Worm (Caenorhabditis elegans) whole organism, L2 larva: ENCODE results near the gene scl-11.
A peak's percentile ranks its signal among the peaks of the same experiment; 100 is the strongest.

Experiments used
- C34F6.9 ChIP-seq: fragments of 150-350 bp; optimal IDR thresholded peaks from 2 replicates; lab custom pipeline; 2014; ENCODE audit warnings: missing biosample characterization, missing genetic modification characterization
- F13H6.1 ChIP-seq: sonication (generic microtip); optimal IDR thresholded peaks from 2 replicates; lab custom pipeline; 2016; ENCODE audit warnings: missing genetic modification characterization, missing compliant biosample characterization
- ZK546.5 ChIP-seq: sonication (generic microtip); optimal IDR thresholded peaks from 2 replicates; lab custom pipeline; 2017; ENCODE audit warnings: missing biosample characterization, missing genetic modification characterization
- aly-2 ChIP-seq: fragments of 150-350 bp; optimal IDR thresholded peaks from 2 replicates; lab custom pipeline; 2014; ENCODE audit warnings: missing biosample characterization, missing genetic modification characterization
- ama-1 ChIP-seq: fragments of 150-350 bp; optimal IDR thresholded peaks from 2 replicates; lab custom pipeline; 2018; ENCODE audit warnings: inconsistent platforms
- ceh-16 ChIP-seq: fragments of 150-350 bp; optimal IDR thresholded peaks from 2 replicates; lab custom pipeline; 2014; ENCODE audit warnings: missing biosample characterization, missing genetic modification characterization
- ceh-82 ChIP-seq: fragments of 150-350 bp; optimal IDR thresholded peaks from 2 replicates; lab custom pipeline; 2014; ENCODE audit warnings: missing biosample characterization, missing genetic modification characterization
- crh-2 ChIP-seq: sonication (generic microtip); optimal IDR thresholded peaks from 2 replicates; lab custom pipeline; 2017; ENCODE audit warnings: missing biosample characterization, missing genetic modification characterization
- dmd-4 ChIP-seq: sonication (generic microtip); optimal IDR thresholded peaks from 2 replicates; lab custom pipeline; 2017; ENCODE audit warnings: missing biosample characterization, missing genetic modification characterization
- egl-27 ChIP-seq: sonication (generic microtip); optimal IDR thresholded peaks from 3 replicates; lab custom pipeline; 2017; ENCODE audit warnings: missing biosample characterization, missing genetic modification reagents, missing genetic modification characterization
- elt-1 ChIP-seq: fragments of 150-350 bp; optimal IDR thresholded peaks from 2 replicates; lab custom pipeline; 2014; ENCODE audit warnings: missing biosample characterization, missing genetic modification characterization
- elt-3 ChIP-seq: sonication (generic microtip); optimal IDR thresholded peaks from 2 replicates; lab custom pipeline; 2017; ENCODE audit warnings: missing biosample characterization, missing genetic modification characterization
- fos-1 ChIP-seq: fragments of 150-350 bp; optimal IDR thresholded peaks from 2 replicates; lab custom pipeline; 2014; ENCODE audit warnings: missing biosample characterization, missing genetic modification characterization
- lin-11 ChIP-seq: fragments of 150-350 bp; sonication (generic microtip); optimal IDR thresholded peaks from 2 replicates; lab custom pipeline; 2014; ENCODE audit warnings: missing biosample characterization, missing genetic modification characterization, inconsistent platforms, mixed read lengths
- lsy-2 ChIP-seq, 2 experiments: fragments of 150-350 bp in 1 of 2; sonication (generic microtip) in 1 of 2; optimal IDR thresholded peaks; 2 replicates each; lab custom pipeline; 2014 to 2017; ENCODE audit warnings: missing biosample characterization in 2 of 2, missing genetic modification characterization in 2 of 2
- mab-5 ChIP-seq: fragments of 150-350 bp; optimal IDR thresholded peaks from 2 replicates; lab custom pipeline; 2014; ENCODE audit warnings: missing biosample characterization, missing genetic modification characterization
- mdl-1 ChIP-seq, 2 experiments: fragments of 150-350 bp in 1 of 2; sonication (generic microtip) in 1 of 2; optimal IDR thresholded peaks; 2 replicates each; lab custom pipeline; 2017; ENCODE audit warnings: missing biosample characterization in 2 of 2, missing genetic modification characterization in 2 of 2
- nhr-11 ChIP-seq: fragments of 150-350 bp; optimal IDR thresholded peaks from 2 replicates; lab custom pipeline; 2014; ENCODE audit warnings: missing biosample characterization, missing genetic modification characterization
- nhr-12 ChIP-seq: fragments of 150-350 bp; optimal IDR thresholded peaks from 2 replicates; lab custom pipeline; 2014; ENCODE audit warnings: missing biosample characterization, missing genetic modification characterization
- nhr-129 ChIP-seq: fragments of 150-350 bp; optimal IDR thresholded peaks from 2 replicates; lab custom pipeline; 2014; ENCODE audit warnings: missing biosample characterization, missing genetic modification characterization
- nhr-25 ChIP-seq: fragments of 150-350 bp; sonication (generic microtip); optimal IDR thresholded peaks from 3 replicates; lab custom pipeline; 2014; ENCODE audit warnings: missing biosample characterization, missing genetic modification characterization
- nhr-6 ChIP-seq: fragments of 150-350 bp; optimal IDR thresholded peaks from 2 replicates; lab custom pipeline; 2014; ENCODE audit warnings: missing biosample characterization, missing genetic modification characterization
- peb-1 ChIP-seq: fragments of 150-350 bp; optimal IDR thresholded peaks from 2 replicates; lab custom pipeline; 2014; ENCODE audit warnings: missing biosample characterization, missing genetic modification characterization
- sem-4 ChIP-seq: fragments of 150-350 bp; optimal IDR thresholded peaks from 2 replicates; lab custom pipeline; 2014; ENCODE audit warnings: missing biosample characterization, missing genetic modification reagents, missing genetic modification characterization
- skn-1 ChIP-seq: sonication (generic microtip); optimal IDR thresholded peaks from 2 replicates; lab custom pipeline; 2017; ENCODE audit warnings: missing biosample characterization, missing genetic modification characterization
- sma-3 ChIP-seq: sonication (generic microtip); optimal IDR thresholded peaks from 2 replicates; lab custom pipeline; 2016; ENCODE audit warnings: missing genetic modification reagents, missing genetic modification characterization, missing compliant biosample characterization
- sma-9 ChIP-seq, 2 experiments: fragments of 150-350 bp in 1 of 2; sonication (generic microtip) in 1 of 2; optimal IDR thresholded peaks; 2 replicates each; lab custom pipeline; 2014 to 2016; ENCODE audit warnings: missing genetic modification characterization in 2 of 2, mild to moderate bottlenecking in 1 of 2, missing biosample characterization in 1 of 2, missing compliant biosample characterization in 1 of 2, missing genetic modification reagents in 1 of 2, moderate library complexity in 1 of 2
- snpc-4 ChIP-seq: fragments of 150-350 bp; optimal IDR thresholded peaks from 2 replicates; lab custom pipeline; 2014; ENCODE audit warnings: missing biosample characterization, missing genetic modification characterization
- unc-39 ChIP-seq: fragments of 150-350 bp; optimal IDR thresholded peaks from 2 replicates; lab custom pipeline; 2014; ENCODE audit warnings: missing biosample characterization, missing genetic modification characterization
- unc-55 ChIP-seq: fragments of 150-350 bp; sonication (generic microtip); optimal IDR thresholded peaks from 3 replicates; lab custom pipeline; 2014; ENCODE audit warnings: missing biosample characterization, missing genetic modification reagents, missing genetic modification characterization
- unc-62 ChIP-seq: fragments of 150-350 bp; optimal IDR thresholded peaks from 2 replicates; lab custom pipeline; 2014; ENCODE audit warnings: missing biosample characterization, missing genetic modification reagents, missing genetic modification characterization
- ztf-1 ChIP-seq: fragments of 200-800 bp; sonication (Bioruptor generic); conservative IDR thresholded peaks from 2 replicates; pipeline ENCODE4 v1.3.6; 2022; ENCODE audit warnings: missing genetic modification characterization, missing compliant biosample characterization
- ztf-4 ChIP-seq: fragments of 150-350 bp; optimal IDR thresholded peaks from 2 replicates; lab custom pipeline; 2014; ENCODE audit warnings: missing biosample characterization, missing genetic modification characterization

Gene scl-11

DNA sequence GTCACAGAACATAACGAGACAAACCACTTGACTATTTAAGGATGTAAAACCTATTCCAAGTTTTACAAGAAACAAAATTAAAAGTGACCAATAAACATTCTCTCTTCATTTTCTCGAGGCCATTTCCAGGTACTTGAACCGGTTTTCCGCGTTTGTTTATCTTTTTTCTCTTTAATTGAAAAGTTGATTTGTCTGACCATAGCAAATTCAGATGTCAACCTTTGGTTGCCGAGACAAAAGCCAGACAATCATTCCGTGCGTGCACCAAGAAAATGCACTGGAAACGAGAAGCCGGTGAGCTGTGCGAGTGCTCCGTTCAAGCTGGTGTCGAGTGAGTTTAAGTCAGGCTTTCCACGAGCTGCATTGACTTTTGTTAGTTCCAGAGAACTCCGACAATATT, 30.9 kb downstream of the scl-11 start:
- TF ChIP-seq nhr-129 (peak; percentile 38), egl-27 (tag; lab: Kevin White, UChicago) (no peak), unc-55 (GFP tag; lab: Kevin White, UChicago) (no peak), ztf-4 (tag; lab: Kevin White, UChicago) (no peak), nhr-12 (tag; lab: Kevin White, UChicago) (no peak), ceh-82 (tag; lab: Kevin White, UChicago) (no peak), sem-4 (peak; percentile 10), ztf-1 (GFP tag; lab: Robert Waterston, UW) (no peak), nhr-25 (peak; percentile 19), lin-11 (tag; lab: Kevin White, UChicago) (no peak), sma-3 (GFP tag; lab: Kevin White, UChicago) (no peak), ZK546.5 (tag; lab: Kevin White, UChicago) (no peak), snpc-4 (no peak), elt-3 (no peak)

DNA sequence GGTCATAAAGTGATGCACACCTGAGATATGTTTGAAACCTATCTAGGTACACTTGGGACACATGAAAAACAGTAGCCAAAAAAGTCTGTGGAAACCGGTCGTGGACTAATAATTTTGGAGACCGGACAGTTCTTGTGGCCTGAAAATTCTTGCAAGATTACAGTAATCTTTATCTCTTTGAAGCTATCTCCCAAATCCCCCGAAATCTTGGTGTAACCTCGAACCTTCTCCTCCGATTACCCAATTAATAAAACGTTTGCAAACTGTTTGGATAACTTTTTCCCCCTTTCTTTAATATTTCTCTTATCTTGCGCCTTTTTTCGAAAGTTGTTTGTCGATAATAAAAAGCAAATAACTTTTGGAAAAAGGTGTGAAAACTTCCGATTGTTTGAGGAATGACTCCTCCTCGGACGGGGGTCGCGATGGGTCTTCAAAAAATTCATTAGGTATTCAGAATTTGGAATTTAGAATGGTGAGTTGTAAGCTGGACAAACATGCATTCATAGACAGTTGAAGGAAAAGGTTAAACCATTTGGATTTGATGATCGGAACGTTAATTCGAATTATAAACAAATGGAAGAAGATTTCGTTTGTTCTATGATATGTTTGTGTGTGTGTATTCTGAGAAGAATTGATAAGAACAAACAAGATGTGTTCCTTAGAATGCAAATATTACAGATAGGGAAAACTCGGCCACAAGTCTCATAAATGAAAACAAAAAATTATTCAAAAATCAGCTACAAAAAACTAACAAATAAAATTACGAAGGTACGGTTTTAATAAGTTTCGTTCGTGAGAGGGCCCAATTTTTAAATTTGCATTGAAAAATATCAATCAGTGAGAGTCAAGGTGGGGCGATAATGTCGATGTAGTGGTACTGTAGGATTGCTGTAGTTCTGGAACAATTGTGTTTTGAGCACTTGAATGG, 31.9 kb downstream of the scl-11 start:
- peak; percentile 17 for TF ChIP-seq F13H6.1 (tag; lab: Kevin White, UChicago)
- no peak for TF ChIP-seq ceh-16 (tag; lab: Kevin White, UChicago)
- TF ChIP-seq ama-1, result peak; percentile 22
- peak; percentile 66 for TF ChIP-seq sma-3 (GFP tag; lab: Kevin White, UChicago)
- peak; percentile 92 for TF ChIP-seq nhr-25
- no peak for TF ChIP-seq ceh-82 (tag; lab: Kevin White, UChicago)
- TF ChIP-seq nhr-11 (tag; lab: Kevin White, UChicago), result no peak
- no peak for TF ChIP-seq aly-2
- no peak for TF ChIP-seq dmd-4
- no peak for TF ChIP-seq lsy-2 (tag; optimal IDR thresholded peaks at IDR 0.05; lab: Kevin White, UChicago)
- peak; percentile 77 for TF ChIP-seq ztf-4 (tag; lab: Kevin White, UChicago)
- peak; percentile 12 for TF ChIP-seq nhr-6

DNA sequence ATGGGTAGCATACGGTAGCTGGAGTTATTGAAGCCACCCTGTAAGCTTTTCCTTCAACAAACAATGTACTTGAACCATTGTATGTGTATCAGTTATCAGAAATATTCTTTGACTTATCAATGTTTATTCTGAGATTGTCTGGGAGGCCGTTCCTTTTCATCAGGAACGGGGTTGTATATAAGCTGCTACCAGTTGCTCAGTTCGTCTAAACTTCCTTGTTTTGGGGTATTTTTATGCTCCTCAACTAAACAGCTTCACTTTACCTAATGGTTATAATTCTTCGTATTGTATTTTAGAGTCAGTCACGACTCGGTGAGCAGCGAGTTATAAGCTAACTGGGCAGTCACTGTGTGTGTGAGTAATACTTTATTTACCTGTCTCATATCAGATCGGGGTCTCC, 34.5 kb downstream of the scl-11 start:
- TF ChIP-seq mab-5, result no peak

DNA sequence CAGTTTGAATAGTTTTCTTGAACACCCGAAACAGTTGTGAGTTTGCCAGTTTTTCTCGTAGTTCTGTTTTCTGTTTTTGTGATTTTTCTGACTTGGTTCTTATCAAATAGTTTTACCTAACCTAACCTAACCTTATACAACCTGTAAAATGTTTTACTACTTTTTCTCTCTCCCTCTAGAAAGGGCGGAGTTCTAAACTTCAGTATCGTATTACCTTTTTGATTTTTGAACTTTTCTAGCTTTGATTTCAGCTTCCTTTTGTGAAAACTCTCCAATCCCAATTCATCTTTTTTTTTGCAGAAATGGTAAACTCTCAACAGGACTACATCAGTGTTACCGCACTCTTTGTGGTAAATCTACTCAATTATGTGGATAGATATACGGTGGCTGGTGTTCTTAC, 35.5 kb downstream of the scl-11 start, which contains the start of gene spin-2:
TSS of gene spin-2 (plus strand) at position 301 of the 400 bp plus-strand sequence.
- TF ChIP-seq egl-27 (tag; lab: Kevin White, UChicago) (no peak), sma-9 (GFP tag; optimal IDR thresholded peaks at IDR 0.05; lab: Kevin White, UChicago) (no peak), sma-9 (tag; optimal IDR thresholded peaks at IDR 0.05; lab: Kevin White, UChicago) (no peak)
- TF ChIP-seq, all 48 proteins: peak for 0

DNA sequence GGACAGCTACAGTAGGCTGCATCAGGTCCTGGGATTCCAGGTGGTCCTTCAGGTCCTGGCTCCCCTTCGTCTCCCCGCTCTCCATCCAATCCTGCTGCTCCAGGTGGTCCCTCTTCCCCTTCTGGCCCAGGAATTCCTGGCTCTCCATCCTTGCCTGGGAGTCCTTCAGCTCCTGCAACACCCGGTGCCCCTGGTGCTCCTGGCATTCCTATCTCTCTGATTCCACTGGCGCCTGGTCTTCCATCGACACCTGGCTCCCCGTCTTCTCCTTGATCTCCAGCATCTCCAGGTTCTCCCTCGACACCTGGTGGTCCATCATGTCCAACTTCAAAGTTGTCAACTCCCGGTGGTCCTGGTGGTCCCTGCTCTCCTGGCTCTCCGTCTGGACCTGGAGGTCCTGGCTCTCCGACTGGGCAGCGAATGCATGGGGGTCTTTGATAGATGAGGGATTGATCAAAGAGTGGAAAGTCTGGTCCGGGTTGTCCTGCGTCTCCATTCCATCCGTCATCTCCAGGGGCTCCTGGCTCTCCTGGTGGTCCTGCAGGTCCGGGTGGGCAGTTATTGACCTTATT, 38.6 kb downstream of the scl-11 start:
- no peak for TF ChIP-seq elt-1 (tag; lab: Kevin White, UChicago)
- no peak for TF ChIP-seq nhr-6

DNA sequence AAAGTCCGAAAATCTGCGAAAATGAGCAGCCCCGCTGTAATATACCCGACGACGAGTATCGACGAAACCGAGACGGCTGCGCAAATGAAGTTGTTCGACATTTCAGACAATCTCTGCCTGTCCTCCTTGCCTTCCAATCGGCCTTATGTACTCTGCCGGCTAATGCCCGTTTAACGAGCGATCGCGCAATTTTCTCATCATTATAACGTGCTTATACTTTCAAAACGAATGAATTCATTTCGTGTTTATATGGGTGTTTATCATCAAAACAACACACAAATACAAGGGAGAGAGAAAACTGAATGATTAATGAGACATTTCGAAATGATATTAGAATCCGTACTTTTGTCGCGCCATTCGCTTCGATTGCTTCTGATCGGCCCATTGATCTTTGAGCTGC, 39.8 kb downstream of the scl-11 start, which contains the start of gene col-132:
TSS of gene col-132 (minus strand) at position 101 of the 400 bp plus-strand sequence.
- TF ChIP-seq unc-39 (tag; lab: Kevin White, UChicago) (no peak), lin-11 (tag; lab: Kevin White, UChicago) (no peak), fos-1 (tag; lab: Kevin White, UChicago) (no peak), C34F6.9 (tag; lab: Kevin White, UChicago) (no peak), sma-3 (GFP tag; lab: Kevin White, UChicago) (no peak), aly-2 (no peak), sma-9 (GFP tag; optimal IDR thresholded peaks at IDR 0.05; lab: Kevin White, UChicago) (no peak), sma-9 (tag; optimal IDR thresholded peaks at IDR 0.05; lab: Kevin White, UChicago) (no peak), egl-27 (tag; lab: Kevin White, UChicago) (no peak), nhr-129 (no peak), unc-55 (GFP tag; lab: Kevin White, UChicago) (no peak), lsy-2 (tag; optimal IDR thresholded peaks at IDR 0.05; lab: Kevin White, UChicago) (no peak), ztf-1 (GFP tag; lab: Robert Waterston, UW) (no peak), crh-2 (tag; lab: Kevin White, UChicago) (no peak), mdl-1 (tag; optimal IDR thresholded peaks at IDR 0.05; lab: Kevin White, UChicago) (no peak), skn-1 (tag; lab: Kevin White, UChicago) (no peak), peb-1 (no peak), unc-62 (GFP tag; lab: Kevin White, UChicago) (no peak)
